Worm (Caenorhabditis elegans): ENCODE measurements around the gene T11F9.21.

DNA sequence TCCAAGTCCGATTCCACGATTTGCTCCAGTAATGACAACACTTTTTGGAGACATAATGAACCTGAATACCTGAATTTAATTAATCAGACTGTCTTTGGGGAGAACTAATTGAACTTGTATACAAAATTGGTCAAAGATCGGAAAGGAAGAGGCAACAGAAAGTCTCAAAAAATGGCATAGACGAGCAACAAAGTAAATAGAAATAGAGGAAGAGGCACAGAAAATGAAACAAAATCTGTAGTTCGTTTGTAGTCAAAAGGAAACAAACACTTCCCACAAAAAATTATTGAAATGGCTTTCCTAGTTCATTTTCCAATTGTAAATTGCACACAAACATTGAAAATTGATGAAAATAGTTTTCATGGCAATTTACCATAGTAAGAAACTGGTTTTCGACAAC lies 22.1 kb downstream of the T11F9.21 start, which contains the start of gene C55A6.6:
- TF ChIP-seq sdc-2 (tag; optimal IDR thresholded peaks at IDR 0.05) (no peak), unc-42 (tag; optimal IDR thresholded peaks at IDR 0.05) (no peak), nhr-11 (tag; optimal IDR thresholded peaks at IDR 0.05) (no peak), pqm-1 (tag; optimal IDR thresholded peaks at IDR 0.05) (no peak), ref-2 (tag; optimal IDR thresholded peaks at IDR 0.05) (no peak), fax-1 (tag; optimal IDR thresholded peaks at IDR 0.05) (no peak), unc-55 (GFP tag; optimal IDR thresholded peaks at IDR 0.05) (no peak), hlh-30 (tag; optimal IDR thresholded peaks at IDR 0.05; ENCODE audit: insufficient read depth) (no peak), pha-4 (tag; optimal IDR thresholded peaks at IDR 0.05) (no peak), hlh-15 (tag; optimal IDR thresholded peaks at IDR 0.05) (no peak), tbx-2 (tag; optimal IDR thresholded peaks at IDR 0.05) (no peak), K02D7.2 (tag; optimal IDR thresholded peaks at IDR 0.05) (no peak), C38D4.7 (GFP tag; optimal IDR thresholded peaks at IDR 0.05) (no peak), K09A11.1 (tag; optimal IDR thresholded peaks at IDR 0.05; ENCODE audit: insufficient read depth) (no peak)
